Fruit fly (Drosophila melanogaster): ENCODE data around the gene slgA.

slgA gene

dm6 chrX:21349800-21350309, 23.9 kb upstream of the slgA start, which contains the start of the genes peng and sol (continued):
- TF ChIP-seq Myb (GFP tag; optimal IDR thresholded peaks at IDR 0.05): peak; percentile 44
- TF ChIP-seq CG4820 (GFP tag; optimal IDR thresholded peaks at IDR 0.05): peak; percentile 53
- 0 out of 3 replicates have a peak, but pooled peaks have one; percentile 25 for TF ChIP-seq CG6175 (GFP tag; IDR thresholded peaks at IDR 0.05)
- peak; percentile 72 for TF ChIP-seq Meics (GFP tag; optimal IDR thresholded peaks at IDR 0.05)
- no peak for TF ChIP-seq tap (tag; optimal IDR thresholded peaks at IDR 0.05)
- peak; percentile 56 for TF ChIP-seq wdn (GFP tag; IDR thresholded peaks at IDR 0.05)
- no peak for TF ChIP-seq CG31365 (tag; optimal IDR thresholded peaks at IDR 0.05)
- peak; percentile 31 for TF ChIP-seq lbe (GFP tag; optimal IDR thresholded peaks at IDR 0.05)
- peak; percentile 45 for TF ChIP-seq gcm (GFP tag; optimal IDR thresholded peaks at IDR 0.05)
- TF ChIP-seq CG12236 (GFP tag; optimal IDR thresholded peaks at IDR 0.05): peak; percentile 19
- peak; percentile 7 for TF ChIP-seq CG3065 (GFP tag; optimal IDR thresholded peaks at IDR 0.05)
- TF ChIP-seq inv (GFP tag; IDR thresholded peaks at IDR 0.05; ENCODE audit: partially characterized antibody): no peak
- TF ChIP-seq Atf3 (GFP tag; optimal IDR thresholded peaks at IDR 0.05): peak; percentile 53
- peak; percentile 57 for TF ChIP-seq CG18619 (GFP tag; optimal IDR thresholded peaks at IDR 0.05)
- peak; percentile 39 for TF ChIP-seq gcm2 (GFP tag; optimal IDR thresholded peaks at IDR 0.05)
- TF ChIP-seq esg (GFP tag; conservative IDR thresholded peaks at IDR 0.05): peak; percentile 53
- TF ChIP-seq Opbp (GFP tag; IDR thresholded peaks at IDR 0.05; ENCODE audit: partially characterized antibody): no peak
- TF ChIP-seq CG13624 (GFP tag; optimal IDR thresholded peaks at IDR 0.05): peak; percentile 76
- no peak for TF ChIP-seq sima (GFP tag; optimal IDR thresholded peaks at IDR 0.05)
- no peak for TF ChIP-seq dmrt99B (tag; optimal IDR thresholded peaks at IDR 0.05)
- no peak for TF ChIP-seq CG3726 (GFP tag; IDR thresholded peaks at IDR 0.05)
- TF ChIP-seq Poxn (GFP tag; IDR thresholded peaks at IDR 0.05): no peak
- TF ChIP-seq Taf1 (GFP tag; IDR thresholded peaks at IDR 0.05): no peak
- TF ChIP-seq chm (GFP tag; IDR thresholded peaks at IDR 0.05): no peak
- TF ChIP-seq CG10267 (tag; optimal IDR thresholded peaks at IDR 0.05): peak; percentile 93
- peak; percentile 59 for TF ChIP-seq cato (GFP tag; optimal IDR thresholded peaks at IDR 0.05; ENCODE audit: borderline replicate concordance)
- TF ChIP-seq HmgZ (tag; optimal IDR thresholded peaks at IDR 0.05): peak; percentile 31
- TF ChIP-seq CG12219 (GFP tag; optimal IDR thresholded peaks at IDR 0.05): no peak
- TF ChIP-seq ind (GFP tag; optimal IDR thresholded peaks at IDR 0.05): peak; percentile 76
- peak; percentile 42 for TF ChIP-seq pzg (GFP tag; optimal IDR thresholded peaks at IDR 0.05)
- peak; percentile 59 for TF ChIP-seq tin (GFP tag; optimal IDR thresholded peaks at IDR 0.05)
- TF ChIP-seq zfh2 (GFP tag; optimal IDR thresholded peaks at IDR 0.05): peak; percentile 78
- TF ChIP-seq NfI (GFP tag; optimal IDR thresholded peaks at IDR 0.05): peak; percentile 69
- peak; percentile 68 for TF ChIP-seq dmrt11E (tag; optimal IDR thresholded peaks at IDR 0.05)
- peak; percentile 71 for TF ChIP-seq CG9797 (GFP tag; optimal IDR thresholded peaks at IDR 0.05)
- TF ChIP-seq CG1529 (GFP tag; optimal IDR thresholded peaks at IDR 0.05): peak; percentile 18
- peak; percentile 24 for TF ChIP-seq odd (GFP tag; optimal IDR thresholded peaks at IDR 0.05)
- peak; percentile 80 for TF ChIP-seq CG12155 (GFP tag; optimal IDR thresholded peaks at IDR 0.05)
- TF ChIP-seq Fer1 (GFP tag; optimal IDR thresholded peaks at IDR 0.05): peak; percentile 72
- peak; percentile 36 for TF ChIP-seq CG6683 (GFP tag; optimal IDR thresholded peaks at IDR 0.05)
- peak; percentile 62 for TF ChIP-seq CG9817 (tag; optimal IDR thresholded peaks at IDR 0.05)
- peak; percentile 49 for TF ChIP-seq ftz-f1 (GFP tag; optimal IDR thresholded peaks at IDR 0.05)
- TF ChIP-seq CG13775 (GFP tag; optimal IDR thresholded peaks at IDR 0.05): peak; percentile 76
- TF ChIP-seq Max (GFP tag; optimal IDR thresholded peaks at IDR 0.05): peak; percentile 80
- TF ChIP-seq CG1233 (GFP tag; optimal IDR thresholded peaks at IDR 0.05): peak; percentile 49
- peak; percentile 70 for TF ChIP-seq CG12659 (GFP tag; optimal IDR thresholded peaks at IDR 0.05)
- no peak for TF ChIP-seq sr (GFP tag; IDR thresholded peaks at IDR 0.05)
- TF ChIP-seq nerfin-1 (tag; optimal IDR thresholded peaks at IDR 0.05): peak; percentile 45
- no peak for TF ChIP-seq CG5953 (GFP tag; IDR thresholded peaks at IDR 0.05)
- TF ChIP-seq CG14710 (tag; optimal IDR thresholded peaks at IDR 0.05): peak; percentile 80
- TF ChIP-seq cad (GFP tag; optimal IDR thresholded peaks at IDR 0.05): no peak

Measured in whole organism, embryonic.